Worm (Caenorhabditis elegans): ENCODE data around the gene eelo-1.

The eelo-1 gene

ce11 chrIII:1533615-1534014, 24.7 kb downstream of the eelo-1 start, which contains the start of gene mtg-1:
TSS of gene mtg-1 (plus strand) at chrIII:1533774.
- TF ChIP-seq ama-1 (optimal IDR thresholded peaks at IDR 0.05) (no peak), ceh-36 (tag; optimal IDR thresholded peaks at IDR 0.05) (no peak), aly-1 (tag; optimal IDR thresholded peaks at IDR 0.05) (no peak), B0310.2 (tag; optimal IDR thresholded peaks at IDR 0.05) (no peak), ets-7 (tag; optimal IDR thresholded peaks at IDR 0.05) (no peak), sea-1 (GFP tag; conservative IDR thresholded peaks at IDR 0.05) (no peak), tbx-37 (GFP tag; conservative IDR thresholded peaks at IDR 0.05) (no peak), tbx-11 (GFP tag; IDR thresholded peaks at IDR 0.05) (no peak), F13C5.2 (tag; optimal IDR thresholded peaks at IDR 0.05) (no peak), hmbx-1 (tag; optimal IDR thresholded peaks at IDR 0.05) (no peak), hnd-1 (tag; optimal IDR thresholded peaks at IDR 0.05) (no peak), ceh-13 (GFP tag; optimal IDR thresholded peaks at IDR 0.05) (no peak)

- TF ChIP-seq scrt-1 (GFP tag; IDR thresholded peaks at IDR 0.05), result no peak
- no peak for TF ChIP-seq ets-7 (tag; optimal IDR thresholded peaks at IDR 0.05)
- no peak for TF ChIP-seq tbx-37 (GFP tag; conservative IDR thresholded peaks at IDR 0.05)
- TF ChIP-seq flt-1 (GFP tag; IDR thresholded peaks at IDR 0.05), result no peak
- TF ChIP-seq aly-1 (tag; optimal IDR thresholded peaks at IDR 0.05), result no peak
- no peak for TF ChIP-seq B0310.2 (tag; optimal IDR thresholded peaks at IDR 0.05)
- no peak for TF ChIP-seq hnd-1 (tag; optimal IDR thresholded peaks at IDR 0.05)
- TF ChIP-seq hmg-4 (GFP tag; optimal IDR thresholded peaks at IDR 0.05), result no peak
- TF ChIP-seq F13C5.2 (tag; optimal IDR thresholded peaks at IDR 0.05), result no peak
- no peak for TF ChIP-seq sea-1 (GFP tag; conservative IDR thresholded peaks at IDR 0.05)
- no peak for TF ChIP-seq ceh-36 (tag; optimal IDR thresholded peaks at IDR 0.05)
- TF ChIP-seq tbx-11 (GFP tag; IDR thresholded peaks at IDR 0.05), result no peak
- no peak for TF ChIP-seq ama-1 (optimal IDR thresholded peaks at IDR 0.05)
- no peak for TF ChIP-seq tra-4 (tag; optimal IDR thresholded peaks at IDR 0.05)
- no peak for TF ChIP-seq ceh-13 (GFP tag; optimal IDR thresholded peaks at IDR 0.05)
Observed at ce11 chrIII:1532777-1533473, 25.4 kb downstream of the eelo-1 start, which contains the start of gene snf-6. TSS of gene snf-6 (minus strand) at chrIII:1532827.

- no peak for TF ChIP-seq F13C5.2 (tag; optimal IDR thresholded peaks at IDR 0.05)
- TF ChIP-seq flt-1 (GFP tag; IDR thresholded peaks at IDR 0.05), result no peak
- TF ChIP-seq ceh-13 (GFP tag; optimal IDR thresholded peaks at IDR 0.05), result no peak
- no peak for TF ChIP-seq tra-4 (tag; optimal IDR thresholded peaks at IDR 0.05)
- no peak for TF ChIP-seq tbx-11 (GFP tag; IDR thresholded peaks at IDR 0.05)
Observed at ce11 chrIII:1528423-1528822, 29.9 kb downstream of the eelo-1 start.

ce11 chrIII:1519906-1520305, 38.4 kb downstream of the eelo-1 start:
- TF ChIP-seq tbx-37 (GFP tag; conservative IDR thresholded peaks at IDR 0.05) (no peak), ceh-36 (tag; optimal IDR thresholded peaks at IDR 0.05) (no peak), aly-1 (tag; optimal IDR thresholded peaks at IDR 0.05) (no peak), B0310.2 (tag; optimal IDR thresholded peaks at IDR 0.05) (no peak)

- no peak for TF ChIP-seq ceh-36 (tag; optimal IDR thresholded peaks at IDR 0.05)
- no peak for TF ChIP-seq hmbx-1 (tag; optimal IDR thresholded peaks at IDR 0.05)
- no peak for TF ChIP-seq ets-7 (tag; optimal IDR thresholded peaks at IDR 0.05)
- no peak for TF ChIP-seq hmg-4 (GFP tag; optimal IDR thresholded peaks at IDR 0.05)
- no peak for TF ChIP-seq flt-1 (GFP tag; IDR thresholded peaks at IDR 0.05)
- no peak for TF ChIP-seq scrt-1 (GFP tag; IDR thresholded peaks at IDR 0.05)
- no peak for TF ChIP-seq B0310.2 (tag; optimal IDR thresholded peaks at IDR 0.05)
- TF ChIP-seq sea-1 (GFP tag; conservative IDR thresholded peaks at IDR 0.05), result no peak
- no peak for TF ChIP-seq ama-1 (optimal IDR thresholded peaks at IDR 0.05)
Observed at ce11 chrIII:1517893-1518292, 40.4 kb downstream of the eelo-1 start, which contains the start of gene tmem-120. TSS of gene tmem-120 (minus strand) at chrIII:1517993.

- TF ChIP-seq pes-1 (GFP tag; IDR thresholded peaks at IDR 0.05), result no peak
- TF ChIP-seq flt-1 (GFP tag; IDR thresholded peaks at IDR 0.05), result no peak
- no peak for TF ChIP-seq aly-1 (tag; optimal IDR thresholded peaks at IDR 0.05)
- TF ChIP-seq hnd-1 (tag; optimal IDR thresholded peaks at IDR 0.05), result no peak
- no peak for TF ChIP-seq tbx-37 (GFP tag; conservative IDR thresholded peaks at IDR 0.05)
- no peak for TF ChIP-seq tbx-11 (GFP tag; IDR thresholded peaks at IDR 0.05)
- TF ChIP-seq ceh-36 (tag; optimal IDR thresholded peaks at IDR 0.05), result no peak
- TF ChIP-seq ama-1 (optimal IDR thresholded peaks at IDR 0.05), result no peak
- TF ChIP-seq hmbx-1 (tag; optimal IDR thresholded peaks at IDR 0.05), result no peak
- TF ChIP-seq tra-4 (tag; optimal IDR thresholded peaks at IDR 0.05), result no peak
- TF ChIP-seq ceh-13 (GFP tag; optimal IDR thresholded peaks at IDR 0.05), result no peak
Observed at ce11 chrIII:1508764-1509281, 49.5 kb downstream of the eelo-1 start.

- TF ChIP-seq tbx-37 (GFP tag; conservative IDR thresholded peaks at IDR 0.05) (no peak), scrt-1 (GFP tag; IDR thresholded peaks at IDR 0.05) (no peak), F13C5.2 (tag; optimal IDR thresholded peaks at IDR 0.05) (no peak), sea-1 (GFP tag; conservative IDR thresholded peaks at IDR 0.05) (no peak), hmbx-1 (tag; optimal IDR thresholded peaks at IDR 0.05) (no peak), ets-7 (tag; optimal IDR thresholded peaks at IDR 0.05) (no peak), tbx-11 (GFP tag; IDR thresholded peaks at IDR 0.05) (no peak), flt-1 (GFP tag; IDR thresholded peaks at IDR 0.05) (no peak), hnd-1 (tag; optimal IDR thresholded peaks at IDR 0.05) (no peak), ceh-36 (tag; optimal IDR thresholded peaks at IDR 0.05) (no peak), aly-1 (tag; optimal IDR thresholded peaks at IDR 0.05) (no peak), pes-1 (GFP tag; IDR thresholded peaks at IDR 0.05) (no peak), hmg-4 (GFP tag; optimal IDR thresholded peaks at IDR 0.05) (no peak), ama-1 (optimal IDR thresholded peaks at IDR 0.05) (no peak), B0310.2 (tag; optimal IDR thresholded peaks at IDR 0.05) (no peak), ceh-13 (GFP tag; optimal IDR thresholded peaks at IDR 0.05) (no peak)
Observed at ce11 chrIII:1508244-1508643, 50.1 kb downstream of the eelo-1 start.

Measured in whole organism, early embryonic.